Worm (Caenorhabditis elegans) whole organism, mixed stage, embryonic: ENCODE data around the gene btbd-10.

ENCODE experiments used
- M03D4.4 ChIP-seq: sonication (generic microtip); optimal IDR thresholded peaks from 2 replicates; lab custom pipeline; 2017; ENCODE audit warnings: mild to moderate bottlenecking, missing genetic modification characterization, missing compliant biosample characterization
- blmp-1 ChIP-seq: fragments of 150-350 bp; optimal IDR thresholded peaks from 2 replicates; lab custom pipeline; 2014; ENCODE audit warnings: missing biosample characterization, missing genetic modification characterization
- ceh-39 ChIP-seq: fragments of 150-350 bp; optimal IDR thresholded peaks from 2 replicates; lab custom pipeline; 2014; ENCODE audit warnings: missing biosample characterization, missing genetic modification characterization
- ceh-43 ChIP-seq: fragments of 200-800 bp; sonication (Bioruptor generic); optimal IDR thresholded peaks from 2 replicates; lab custom pipeline; 2018; ENCODE audit warnings: mild to moderate bottlenecking, missing genetic modification characterization, moderate library complexity, missing compliant biosample characterization
- ceh-83 ChIP-seq: fragments of 200-800 bp; sonication (Bioruptor generic); optimal IDR thresholded peaks from 2 replicates; lab custom pipeline; 2018; ENCODE audit warnings: mild to moderate bottlenecking, missing genetic modification characterization, missing compliant biosample characterization
- ces-1 ChIP-seq: fragments of 150-350 bp; optimal IDR thresholded peaks from 2 replicates; lab custom pipeline; 2014; ENCODE audit warnings: missing biosample characterization, missing genetic modification reagents, missing genetic modification characterization
- cnd-1 ChIP-seq: fragments of 200-800 bp; sonication (Bioruptor generic); optimal IDR thresholded peaks from 2 replicates; lab custom pipeline; 2018; ENCODE audit warnings: mild to moderate bottlenecking, missing genetic modification characterization, missing compliant biosample characterization
- drap-1 ChIP-seq: fragments of 200-800 bp; sonication (Bioruptor generic); optimal IDR thresholded peaks from 3 replicates; lab custom pipeline; 2018; ENCODE audit warnings: mild to moderate bottlenecking, missing genetic modification characterization, missing compliant biosample characterization
- elt-1 ChIP-seq: sonication (generic microtip); optimal IDR thresholded peaks from 2 replicates; lab custom pipeline; 2017; ENCODE audit warnings: missing genetic modification characterization, mild to moderate bottlenecking, missing compliant biosample characterization, antibody characterized with exemption, moderate library complexity, borderline replicate concordance; ENCODE audit not compliant: insufficient read depth
- elt-3 ChIP-seq: fragments of 150-350 bp; optimal IDR thresholded peaks from 2 replicates; lab custom pipeline; 2014; ENCODE audit warnings: missing biosample characterization, missing genetic modification characterization
- ham-2 ChIP-seq: fragments of 200-800 bp; sonication (Bioruptor generic); optimal IDR thresholded peaks from 2 replicates; lab custom pipeline; 2018; ENCODE audit warnings: mild to moderate bottlenecking, missing genetic modification characterization, missing compliant biosample characterization
- hlh-1 ChIP-seq: fragments of 150-350 bp; optimal IDR thresholded peaks from 2 replicates; lab custom pipeline; 2014; ENCODE audit warnings: missing biosample characterization, missing genetic modification reagents, missing genetic modification characterization
- lin-13 ChIP-seq: fragments of 150-350 bp; optimal IDR thresholded peaks from 2 replicates; lab custom pipeline; 2014; ENCODE audit warnings: missing biosample characterization, missing genetic modification characterization
- lin-32 ChIP-seq: fragments of 200-800 bp; sonication (Bioruptor generic); optimal IDR thresholded peaks from 2 replicates; lab custom pipeline; 2018; ENCODE audit warnings: mild to moderate bottlenecking, missing genetic modification characterization, missing compliant biosample characterization
- lsy-2 ChIP-seq: fragments of 150-350 bp; optimal IDR thresholded peaks from 2 replicates; lab custom pipeline; 2014; ENCODE audit warnings: missing biosample characterization, missing genetic modification characterization
- mab-5 ChIP-seq: fragments of 150-350 bp; optimal IDR thresholded peaks from 2 replicates; lab custom pipeline; 2014; ENCODE audit warnings: missing biosample characterization, missing genetic modification characterization
- mep-1 ChIP-seq: fragments of 150-350 bp; optimal IDR thresholded peaks from 2 replicates; lab custom pipeline; 2017; ENCODE audit warnings: missing biosample characterization, missing genetic modification reagents, missing genetic modification characterization, inconsistent platforms
- mls-2 ChIP-seq: sonication (generic microtip); optimal IDR thresholded peaks from 2 replicates; lab custom pipeline; 2016; ENCODE audit warnings: mild to moderate bottlenecking, missing genetic modification characterization, moderate library complexity, missing compliant biosample characterization
- nhr-12 ChIP-seq: fragments of 150-350 bp; optimal IDR thresholded peaks from 2 replicates; lab custom pipeline; 2014; ENCODE audit warnings: missing biosample characterization, missing genetic modification characterization
- nhr-2 ChIP-seq: fragments of 150-350 bp; optimal IDR thresholded peaks from 2 replicates; lab custom pipeline; 2014; ENCODE audit warnings: missing biosample characterization, missing genetic modification characterization
- nhr-28 ChIP-seq: fragments of 150-350 bp; optimal IDR thresholded peaks from 2 replicates; lab custom pipeline; 2014; ENCODE audit warnings: missing biosample characterization, missing genetic modification characterization
- pha-4 ChIP-seq: fragments of 150-350 bp; optimal IDR thresholded peaks from 2 replicates; lab custom pipeline; 2018; ENCODE audit warnings: missing biosample characterization, missing genetic modification reagents, missing genetic modification characterization
- sem-2 ChIP-seq: fragments of 200-800 bp; sonication (Bioruptor generic); optimal IDR thresholded peaks from 2 replicates; lab custom pipeline; 2018; ENCODE audit warnings: mild to moderate bottlenecking, missing genetic modification characterization, missing compliant biosample characterization
- snpc-4 ChIP-seq: fragments of 150-350 bp; optimal IDR thresholded peaks from 2 replicates; lab custom pipeline; 2014; ENCODE audit warnings: missing biosample characterization, missing genetic modification characterization
- sptf-1 ChIP-seq: sonication (generic microtip); optimal IDR thresholded peaks from 2 replicates; lab custom pipeline; 2017; ENCODE audit warnings: mild to moderate bottlenecking, missing genetic modification characterization, moderate library complexity, missing compliant biosample characterization
- tbx-8 ChIP-seq: fragments of 200-800 bp; sonication (Bioruptor generic); optimal IDR thresholded peaks from 2 replicates; lab custom pipeline; 2018; ENCODE audit warnings: mild to moderate bottlenecking, missing genetic modification characterization, moderate library complexity, missing compliant biosample characterization
- unc-120 ChIP-seq: sonication (generic microtip); optimal IDR thresholded peaks from 2 replicates; lab custom pipeline; 2017; ENCODE audit warnings: missing genetic modification characterization, missing compliant biosample characterization; ENCODE audit not compliant: poor library complexity, severe bottlenecking
- unc-62 ChIP-seq: fragments of 150-350 bp; optimal IDR thresholded peaks from 2 replicates; lab custom pipeline; 2014; ENCODE audit warnings: missing biosample characterization, missing genetic modification reagents, missing genetic modification characterization

btbd-10 gene

DNA sequence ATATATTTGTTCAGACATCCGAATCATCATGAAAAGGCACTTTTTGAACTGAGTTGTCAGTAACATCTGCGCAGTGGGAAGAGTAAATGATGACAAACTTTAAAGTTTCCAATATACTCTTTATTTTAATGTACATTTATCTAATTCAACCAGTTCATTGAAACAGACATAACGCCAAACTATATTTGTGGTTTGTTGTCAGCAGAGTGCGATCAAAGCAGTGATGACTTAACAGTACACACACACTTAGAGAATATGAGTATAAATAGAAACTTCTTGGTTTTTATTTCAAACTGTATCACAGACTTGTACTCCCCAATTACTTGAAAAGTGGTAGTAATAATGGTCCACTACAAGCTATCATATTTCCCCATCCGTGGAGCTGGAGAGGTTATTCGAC, 21.4 kb upstream of the btbd-10 start, which contains the start of gene gst-8:
gst-8 (plus strand) TSS at position 301 of the 400 bp plus-strand sequence.
- TF ChIP-seq pha-4 (tag; lab: Kevin White, UChicago) (no peak), ces-1 (GFP tag; lab: Kevin White, UChicago) (no peak), lsy-2 (no peak), mls-2 (tag; lab: Kevin White, UChicago) (no peak), nhr-28 (tag; lab: Kevin White, UChicago) (no peak)

DNA sequence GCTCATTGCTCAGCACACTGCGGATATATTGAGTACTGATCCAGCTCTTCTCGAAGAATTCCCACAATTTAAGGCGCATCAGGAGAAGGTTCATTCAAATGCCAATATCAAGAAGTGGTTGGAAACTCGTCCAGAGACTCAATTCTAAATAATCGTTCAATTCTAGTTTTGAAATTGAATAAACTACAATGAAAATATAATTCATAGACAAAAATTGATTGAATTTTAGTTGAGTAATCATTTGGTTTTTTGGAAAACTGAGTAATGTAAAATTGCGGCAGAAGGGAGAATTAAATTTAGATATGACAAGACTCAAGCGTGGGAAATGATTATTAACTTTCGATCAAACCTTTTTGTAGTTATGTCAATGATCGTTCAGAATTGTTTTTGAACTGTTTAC, 20.4 kb upstream of the btbd-10 start:
- no peak for TF ChIP-seq nhr-12 (tag; lab: Kevin White, UChicago)

DNA sequence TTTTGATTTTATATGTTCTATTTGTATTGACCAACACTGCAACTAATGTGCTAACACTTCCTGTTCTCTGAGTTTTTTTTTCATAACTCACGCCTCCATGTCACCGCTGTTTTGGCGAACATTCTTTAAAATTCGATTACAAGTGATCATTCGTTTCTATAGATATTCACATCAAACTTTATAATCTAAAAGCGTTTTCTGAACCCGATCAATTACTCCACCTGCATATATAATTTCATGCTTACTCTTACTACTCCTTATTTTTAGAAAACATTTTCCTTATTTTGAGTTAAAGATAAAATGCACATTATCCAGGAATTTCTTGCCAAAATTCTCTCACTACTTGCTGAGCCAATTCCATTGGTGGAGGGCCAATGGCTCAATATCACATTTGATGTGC, 18.8 kb upstream of the btbd-10 start, which contains the start of gene R05F9.7:
R05F9.7 (plus strand) TSS at position 301 of the 400 bp plus-strand sequence.
- TF ChIP-seq elt-3 (tag; lab: Kevin White, UChicago) = no peak
- TF ChIP-seq ceh-39 (tag; lab: Kevin White, UChicago) = no peak
- TF ChIP-seq ces-1 (GFP tag; lab: Kevin White, UChicago) = no peak
- no peak for TF ChIP-seq unc-62 (GFP tag; lab: Kevin White, UChicago)
- TF ChIP-seq sptf-1 (tag; lab: Kevin White, UChicago) = no peak
- no peak for TF ChIP-seq nhr-12 (tag; lab: Kevin White, UChicago)
- no peak for TF ChIP-seq drap-1
- TF ChIP-seq cnd-1 = no peak
- no peak for TF ChIP-seq mls-2 (tag; lab: Kevin White, UChicago)
- TF ChIP-seq M03D4.4 (tag; lab: Kevin White, UChicago) = no peak
- TF ChIP-seq lsy-2 = no peak

DNA sequence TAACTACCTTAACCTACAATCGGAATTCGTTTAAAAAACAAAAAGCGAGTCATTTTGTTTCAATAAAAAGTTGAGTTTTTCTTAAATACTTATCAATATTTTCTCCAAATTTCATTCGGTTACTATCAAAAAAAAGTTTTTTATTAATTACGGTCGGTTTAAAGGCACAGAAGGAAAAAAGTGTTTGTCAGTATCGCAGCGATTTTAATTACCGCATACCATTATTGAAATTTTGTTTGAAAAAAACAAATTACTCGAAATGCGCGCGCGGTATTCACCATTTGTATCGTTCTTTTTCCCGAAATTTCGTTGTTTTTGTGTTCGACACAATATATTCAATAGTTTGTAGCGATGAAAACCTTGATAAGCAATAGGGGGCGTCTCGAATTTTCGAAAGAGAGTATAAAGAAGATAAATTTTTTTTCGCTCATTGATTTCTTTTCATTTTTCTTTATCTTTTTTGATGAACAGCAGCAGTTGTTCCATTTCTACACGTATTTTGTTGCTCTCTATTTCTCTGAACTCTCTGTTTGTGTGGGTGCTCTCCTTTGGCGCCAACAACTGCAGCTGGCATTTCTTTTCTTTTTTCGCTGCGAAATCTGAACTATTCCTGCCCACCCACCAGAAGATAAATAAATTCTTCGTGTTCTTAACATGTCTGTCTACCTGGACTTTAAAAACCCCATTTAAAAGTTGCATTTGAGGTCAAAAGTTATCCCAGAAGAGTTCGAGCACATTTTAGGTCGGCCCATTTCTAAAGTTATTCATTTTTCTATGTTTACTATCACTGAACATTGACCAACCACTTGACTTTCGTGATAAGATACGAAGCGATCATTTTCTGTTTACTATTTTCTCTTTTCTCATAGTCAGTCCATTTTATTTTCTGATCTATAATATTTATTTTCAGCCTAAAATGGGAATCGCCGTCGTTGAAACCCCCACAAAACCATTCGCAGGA, 16.0 kb upstream of the btbd-10 start, which contains the start of gene pgm-1:
pgm-1 (plus strand) TSS at position 911 of the 961 bp plus-strand sequence.
- TF ChIP-seq unc-120 (tag; lab: Kevin White, UChicago) (peak; percentile 34), hlh-1 (tag; lab: Kevin White, UChicago) (peak; percentile 57), blmp-1 (tag; lab: Kevin White, UChicago) (no peak)

DNA sequence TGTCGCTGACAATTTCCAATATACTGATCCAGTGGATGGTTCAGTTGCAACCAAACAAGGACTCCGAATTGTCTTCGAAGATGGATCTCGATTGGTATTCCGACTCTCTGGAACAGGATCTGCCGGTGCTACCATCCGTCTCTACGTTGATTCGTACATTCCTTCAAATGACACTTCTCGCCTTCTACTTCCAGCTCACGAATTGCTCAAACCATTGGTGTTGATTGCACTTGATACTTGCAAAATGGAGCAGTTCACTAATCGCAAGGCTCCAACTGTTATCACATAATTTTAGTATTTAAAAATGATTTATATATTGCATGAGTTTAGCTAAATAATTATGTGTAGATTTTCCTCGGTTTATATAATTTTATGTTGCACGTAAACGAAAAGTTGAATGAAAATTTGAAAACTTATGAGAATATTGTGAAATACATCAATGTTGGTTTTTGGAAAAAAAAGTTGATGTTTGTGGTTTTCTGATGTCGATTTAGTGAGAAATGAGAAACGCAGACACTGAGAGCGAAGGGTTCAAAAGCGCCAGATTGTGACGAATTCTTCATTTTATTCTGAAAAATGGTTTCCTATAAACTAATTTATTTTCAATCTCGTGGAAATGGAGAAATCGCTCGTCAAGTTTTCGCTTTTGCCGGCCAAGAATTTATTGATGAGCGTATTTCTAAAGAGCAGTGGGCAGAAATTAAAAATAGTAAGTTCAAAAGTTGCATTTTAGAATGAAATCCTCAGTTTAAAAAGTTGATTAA, 13.6 kb upstream of the btbd-10 start, which contains the start of gene gst-9:
gst-9 (plus strand) TSS at position 574 of the 764 bp plus-strand sequence.
- TF ChIP-seq ceh-83 (GFP tag; lab: Kevin White, UChicago) = no peak
- no peak for TF ChIP-seq drap-1
- TF ChIP-seq hlh-1 (tag; lab: Kevin White, UChicago) = no peak
- no peak for TF ChIP-seq sem-2 (GFP tag; lab: Kevin White, UChicago)
- no peak for TF ChIP-seq ceh-39 (tag; lab: Kevin White, UChicago)
- TF ChIP-seq mep-1 = no peak
- TF ChIP-seq pha-4 (tag; lab: Kevin White, UChicago) = no peak
- TF ChIP-seq mab-5 (tag; lab: Kevin White, UChicago) = no peak

DNA sequence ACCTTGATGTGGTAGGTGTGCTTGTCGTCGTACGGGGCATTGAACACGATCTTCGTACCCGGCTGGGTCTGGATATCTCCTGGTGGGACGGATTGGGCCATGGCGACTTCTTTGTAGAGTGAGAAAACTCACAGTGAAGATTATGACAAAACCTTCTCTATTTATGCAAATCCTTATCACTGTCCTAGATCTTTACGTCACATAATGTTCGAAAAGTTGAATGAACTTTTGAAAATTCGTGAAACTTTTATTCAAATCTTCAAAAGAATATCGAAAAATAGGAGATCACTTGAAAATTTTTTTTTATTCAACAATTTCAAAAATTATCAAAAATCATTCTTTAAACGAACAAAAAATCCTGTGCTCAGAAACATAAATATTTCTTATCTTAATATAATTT, 12.2 kb upstream of the btbd-10 start, which contains the start of gene msp-33:
msp-33 (minus strand) TSS at position 101 of the 400 bp plus-strand sequence.
- TF ChIP-seq unc-120 (tag; lab: Kevin White, UChicago) = no peak
- no peak for TF ChIP-seq blmp-1 (tag; lab: Kevin White, UChicago)
- no peak for TF ChIP-seq ham-2 (GFP tag; lab: Kevin White, UChicago)
- TF ChIP-seq M03D4.4 (tag; lab: Kevin White, UChicago) = no peak
- TF ChIP-seq lin-32 (GFP tag; lab: Kevin White, UChicago) = no peak
- TF ChIP-seq tbx-8 (GFP tag; lab: Kevin White, UChicago) = no peak
- no peak for TF ChIP-seq pha-4 (tag; lab: Kevin White, UChicago)
- no peak for TF ChIP-seq lin-13
- no peak for TF ChIP-seq nhr-2
- no peak for TF ChIP-seq ceh-39 (tag; lab: Kevin White, UChicago)
- no peak for TF ChIP-seq ceh-43 (GFP tag; lab: Kevin White, UChicago)
- TF ChIP-seq snpc-4 (tag; lab: Kevin White, UChicago) = no peak
- TF ChIP-seq elt-1 (tag; lab: Kevin White, UChicago) = no peak
